Fruit fly (Drosophila melanogaster): Measurements from ENCODE around the gene CG6769.

The CG6769 gene

DNA sequence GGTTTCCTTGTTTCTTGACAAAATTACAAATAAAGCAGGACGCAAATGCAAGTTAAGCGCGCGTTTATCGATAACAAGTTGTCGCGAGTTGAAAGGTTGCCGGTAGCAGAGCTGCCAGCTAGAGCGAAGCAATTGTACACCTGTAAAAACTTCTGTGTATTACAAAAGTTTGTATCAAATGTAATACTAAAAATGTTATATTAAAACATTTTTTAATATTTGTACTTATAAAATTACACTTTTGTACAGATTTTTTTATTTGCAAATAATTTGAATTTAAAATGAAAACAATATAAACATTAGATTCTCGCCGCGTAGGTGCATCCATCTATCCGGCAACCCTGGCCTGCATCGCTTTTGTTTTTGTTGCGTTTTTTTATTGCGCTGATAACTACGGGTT, 16.2 kb upstream of the CG6769 start, which contains the start of the genes CG8142 and Ucp4A (continued):
- TF ChIP-seq CG18476 (GFP tag; optimal IDR thresholded peaks at IDR 0.05) = peak; percentile 82
- TF ChIP-seq zfh1 (GFP tag; IDR thresholded peaks at IDR 0.05) = peak; percentile 96
- peak; percentile 79 for TF ChIP-seq CG10147 (GFP tag; optimal IDR thresholded peaks at IDR 0.05)
- TF ChIP-seq CG5953 (GFP tag; IDR thresholded peaks at IDR 0.05) = peak; percentile 80
- no peak for TF ChIP-seq unc-4 (GFP tag; IDR thresholded peaks at IDR 0.05; ENCODE audit: partially characterized antibody)
- TF ChIP-seq sc (optimal IDR thresholded peaks at IDR 0.05) = no peak
- TF ChIP-seq sc (GFP tag; optimal IDR thresholded peaks at IDR 0.05) = peak; percentile 79
- no peak for TF ChIP-seq CG14860 (GFP tag; IDR thresholded peaks at IDR 0.05; ENCODE audit: partially characterized antibody)
- TF ChIP-seq CG8359 (GFP tag; optimal IDR thresholded peaks at IDR 0.05; ENCODE audit: borderline replicate concordance) = peak; percentile 53
- TF ChIP-seq Optix (GFP tag; IDR thresholded peaks at IDR 0.05) = peak; percentile 91
- TF ChIP-seq D19B (GFP tag; optimal IDR thresholded peaks at IDR 0.05) = peak; percentile 76
- TF ChIP-seq CG10654 (GFP tag; optimal IDR thresholded peaks at IDR 0.05) = peak; percentile 91
- TF ChIP-seq CG6791 (GFP tag; IDR thresholded peaks at IDR 0.05; ENCODE audit: partially characterized antibody) = no peak
- TF ChIP-seq CG13287 (GFP tag; IDR thresholded peaks at IDR 0.05; ENCODE audit: partially characterized antibody) = no peak; the same call in 1 of the 2 replicates
- peak; percentile 2 for TF ChIP-seq tx (GFP tag; optimal IDR thresholded peaks at IDR 0.05)
- peak; percentile 28 for TF ChIP-seq CG33213 (GFP tag; optimal IDR thresholded peaks at IDR 0.05)
- peak; percentile 76 for TF ChIP-seq Asciz (GFP tag; optimal IDR thresholded peaks at IDR 0.05)
- TF ChIP-seq CG30020 (tag; optimal IDR thresholded peaks at IDR 0.05) = peak; percentile 76
- TF ChIP-seq CG12299 (tag; optimal IDR thresholded peaks at IDR 0.05) = peak; percentile 82
- TF ChIP-seq phol (tag; optimal IDR thresholded peaks at IDR 0.05) = peak; percentile 95
- TF ChIP-seq ab (GFP tag; optimal IDR thresholded peaks at IDR 0.05) = peak; percentile 65
- no peak; the same call in 1 of the 2 replicates for TF ChIP-seq CkIIα-i1 (GFP tag; IDR thresholded peaks at IDR 0.05)
- no peak for TF ChIP-seq Dfd (GFP tag; optimal IDR thresholded peaks at IDR 0.05)
- TF ChIP-seq CG12391 (tag; optimal IDR thresholded peaks at IDR 0.05) = peak; percentile 93
- TF ChIP-seq sens-2 (GFP tag; IDR thresholded peaks at IDR 0.05) = peak; percentile 87
- TF ChIP-seq Mad (GFP tag; optimal IDR thresholded peaks at IDR 0.05) = peak; percentile 72
- peak; percentile 94 for TF ChIP-seq CG1602 (GFP tag; optimal IDR thresholded peaks at IDR 0.05)
- peak; percentile 93 for TF ChIP-seq ind (GFP tag; optimal IDR thresholded peaks at IDR 0.05)
- TF ChIP-seq Abd-B (GFP tag; optimal IDR thresholded peaks at IDR 0.05) = peak; percentile 95
- peak; percentile 84 for TF ChIP-seq NfI (GFP tag; optimal IDR thresholded peaks at IDR 0.05)
- TF ChIP-seq emc (GFP tag; optimal IDR thresholded peaks at IDR 0.05) = no peak
- TF ChIP-seq pzg (GFP tag; optimal IDR thresholded peaks at IDR 0.05) = peak; percentile 34
- peak; percentile 92 for TF ChIP-seq CG14050 (GFP tag; IDR thresholded peaks at IDR 0.05)
- peak; percentile 76 for TF ChIP-seq CG4360 (GFP tag; IDR thresholded peaks at IDR 0.05)
- peak; percentile 78 for TF ChIP-seq oc (tag; optimal IDR thresholded peaks at IDR 0.05)
- TF ChIP-seq CG6765 (GFP tag; optimal IDR thresholded peaks at IDR 0.05) = peak; percentile 77
- TF ChIP-seq hkb (optimal IDR thresholded peaks at IDR 0.05) = peak; percentile 54
- TF ChIP-seq hkb (GFP tag; IDR thresholded peaks at IDR 0.05) = peak; percentile 89
- TF ChIP-seq ara (GFP tag; IDR thresholded peaks at IDR 0.05) = peak; percentile 96
- TF ChIP-seq zen2 (GFP tag; IDR thresholded peaks at IDR 0.05; ENCODE audit: partially characterized antibody) = no peak
- TF ChIP-seq CG10267 (tag; optimal IDR thresholded peaks at IDR 0.05) = peak; percentile 88
- TF ChIP-seq CG3407 (GFP tag; optimal IDR thresholded peaks at IDR 0.05) = peak; percentile 75
- peak; percentile 98 for TF ChIP-seq CG6689 (GFP tag; IDR thresholded peaks at IDR 0.05)
- TF ChIP-seq E2f2 (GFP tag; IDR thresholded peaks at IDR 0.05) = peak; percentile 86
- peak; percentile 93 for TF ChIP-seq klu (GFP tag; IDR thresholded peaks at IDR 0.05)
- TF ChIP-seq MTF-1 (GFP tag; optimal IDR thresholded peaks at IDR 0.05; ENCODE audit: borderline replicate concordance) = peak; percentile 73
- TF ChIP-seq CG12071 (GFP tag; optimal IDR thresholded peaks at IDR 0.05) = peak; percentile 23
- TF ChIP-seq CG8478 (optimal IDR thresholded peaks at IDR 0.05) = no peak
- TF ChIP-seq Dip2 (GFP tag; IDR thresholded peaks at IDR 0.05) = peak; percentile 51; the same call in 1 of the 2 replicates
- no peak for TF ChIP-seq HLHmδ (GFP tag; optimal IDR thresholded peaks at IDR 0.05)
- peak; percentile 70 for TF ChIP-seq ATbp (GFP tag; optimal IDR thresholded peaks at IDR 0.05)

All from whole organism, embryonic.